Worm (Caenorhabditis elegans): Measurements from ENCODE around the gene C55C3.6.

- no peak for TF ChIP-seq ceh-9 (tag; optimal IDR thresholded peaks at IDR 0.05)
- no peak for TF ChIP-seq elt-2 (tag; optimal IDR thresholded peaks at IDR 0.05)
- no peak for TF ChIP-seq R02D3.7 (tag; optimal IDR thresholded peaks at IDR 0.05)
- TF ChIP-seq elt-1 (tag; optimal IDR thresholded peaks at IDR 0.05), result no peak
- TF ChIP-seq fos-1 (tag; optimal IDR thresholded peaks at IDR 0.05), result no peak
- TF ChIP-seq fkh-10 (GFP tag; optimal IDR thresholded peaks at IDR 0.05), result no peak
- no peak for TF ChIP-seq lin-15B (tag; optimal IDR thresholded peaks at IDR 0.05)
- no peak for TF ChIP-seq tbx-2 (tag; optimal IDR thresholded peaks at IDR 0.05)
- no peak for TF ChIP-seq ama-1 (optimal IDR thresholded peaks at IDR 0.05)
- no peak for TF ChIP-seq nhr-77 (tag; optimal IDR thresholded peaks at IDR 0.05)
- no peak for TF ChIP-seq ztf-4 (tag; optimal IDR thresholded peaks at IDR 0.05)
- TF ChIP-seq skn-1 (tag; optimal IDR thresholded peaks at IDR 0.05), result no peak
Measured at ce11 chrIV:5701646-5702045, 18.7 kb downstream of the C55C3.6 start.
